Worm (Caenorhabditis elegans) whole organism, L1 larva: Measurements from ENCODE around the gene T22D1.18.

Source experiments
- aly-2 ChIP-seq: fragments of 150-350 bp; optimal IDR thresholded peaks from 2 replicates; lab custom pipeline; 2014; ENCODE audit warnings: missing biosample characterization, missing genetic modification characterization
- ama-1 ChIP-seq: fragments of 150-350 bp; optimal IDR thresholded peaks from 2 replicates; lab custom pipeline; 2014
- fkh-10 ChIP-seq: sonication (generic microtip); optimal IDR thresholded peaks from 2 replicates; lab custom pipeline; 2017; ENCODE audit warnings: missing biosample characterization, missing genetic modification reagents, missing genetic modification characterization
- fos-1 ChIP-seq: fragments of 150-350 bp; optimal IDR thresholded peaks from 2 replicates; lab custom pipeline; 2014; ENCODE audit warnings: missing biosample characterization, missing genetic modification characterization
- lin-39 ChIP-seq: fragments of 150-350 bp; optimal IDR thresholded peaks from 2 replicates; lab custom pipeline; 2014; ENCODE audit warnings: missing biosample characterization, missing genetic modification reagents, missing genetic modification characterization
- mef-2 ChIP-seq: fragments of 150-350 bp; optimal IDR thresholded peaks from 2 replicates; lab custom pipeline; 2014; ENCODE audit warnings: missing biosample characterization, missing genetic modification characterization
- mep-1 ChIP-seq: fragments of 150-350 bp; optimal IDR thresholded peaks from 2 replicates; lab custom pipeline; 2014; ENCODE audit warnings: missing biosample characterization, missing genetic modification characterization
- nhr-19 ChIP-seq: fragments of 200-800 bp; sonication (Bioruptor generic); conservative IDR thresholded peaks from 2 replicates; pipeline ENCODE4 v1.3.6; 2022; ENCODE audit warnings: missing genetic modification characterization, missing compliant biosample characterization
- nhr-47 ChIP-seq: sonication (generic microtip); optimal IDR thresholded peaks from 2 replicates; lab custom pipeline; 2016; ENCODE audit warnings: mild to moderate bottlenecking, missing genetic modification characterization, moderate library complexity, missing compliant biosample characterization
- nhr-77 ChIP-seq: fragments of 150-350 bp; optimal IDR thresholded peaks from 2 replicates; lab custom pipeline; 2014; ENCODE audit warnings: missing biosample characterization, missing genetic modification characterization
- pax-3 ChIP-seq: fragments of 200-800 bp; sonication (Bioruptor generic); optimal IDR thresholded peaks from 2 replicates; lab custom pipeline; 2018; ENCODE audit warnings: mild to moderate bottlenecking, missing genetic modification characterization, moderate library complexity, missing compliant biosample characterization
- snu-23 ChIP-seq: sonication (generic microtip); optimal IDR thresholded peaks from 2 replicates; lab custom pipeline; 2016; ENCODE audit warnings: missing genetic modification characterization, missing compliant biosample characterization
- unc-62 ChIP-seq: fragments of 150-350 bp; optimal IDR thresholded peaks from 2 replicates; lab custom pipeline; 2014; ENCODE audit warnings: missing biosample characterization, missing genetic modification reagents, missing genetic modification characterization
- zag-1 ChIP-seq: fragments of 150-350 bp; optimal IDR thresholded peaks from 2 replicates; lab custom pipeline; 2014; ENCODE audit warnings: missing biosample characterization, missing genetic modification characterization

- TF ChIP-seq fkh-10 (GFP tag; lab: Kevin White, UChicago) (no peak), snu-23 (GFP tag; lab: Kevin White, UChicago) (no peak), pax-3 (no peak), ama-1 (no peak), mef-2 (tag; lab: Kevin White, UChicago) (no peak), lin-39 (tag; lab: Kevin White, UChicago) (no peak), mep-1 (tag; lab: Kevin White, UChicago) (no peak), nhr-77 (tag; lab: Kevin White, UChicago) (no peak), nhr-19 (no peak), unc-62 (no peak), aly-2 (tag; lab: Kevin White, UChicago) (no peak), zag-1 (no peak), fos-1 (tag; lab: Kevin White, UChicago) (no peak), nhr-47 (tag; lab: Kevin White, UChicago) (no peak)
These were observed 17.6 kb upstream of the T22D1.18 start, which contains the start of gene npr-12 for ce11 chrIV:6937548-6937947.
